Fruit fly (Drosophila melanogaster) whole organism, embryonic: ENCODE data around the gene CG34293.

Source experiments
- Ada2b ChIP-seq: fragments of 200-800 bp; sonication (Bioruptor generic); IDR thresholded peaks from 2 replicates; pipeline ENCODE4 v1.3.6; 2022; ENCODE audit warnings: missing biosample characterization, missing genetic modification characterization
- B-H1 ChIP-seq: fragments of 200-800 bp; sonication (Bioruptor generic); IDR thresholded peaks from 3 replicates; pipeline ENCODE4 v1.3.6; 2022; ENCODE audit warnings: missing biosample characterization, missing genetic modification characterization
- CG12659 ChIP-seq: fragments of 200-800 bp; sonication (Bioruptor generic); optimal IDR thresholded peaks from 3 replicates; lab custom pipeline; 2017; ENCODE audit warnings: mild to moderate bottlenecking, missing biosample characterization, missing genetic modification reagents, missing genetic modification characterization
- CG13424 ChIP-seq: fragments of 200-800 bp; sonication (Bioruptor generic); optimal IDR thresholded peaks from 2 replicates; lab custom pipeline; 2019; ENCODE audit warnings: missing biosample characterization, mild to moderate bottlenecking, missing genetic modification characterization, moderate library complexity
- CG14014 ChIP-seq: fragments of 200-800 bp; sonication (Bioruptor generic); IDR thresholded peaks from 2 replicates; pipeline ENCODE4 v1.3.6; 2022; ENCODE audit warnings: missing biosample characterization, missing genetic modification characterization
- CG14050 ChIP-seq: fragments of 200-800 bp; sonication (Bioruptor generic); IDR thresholded peaks from 3 replicates; pipeline ENCODE4 v1.3.6; 2022; ENCODE audit warnings: missing biosample characterization, missing genetic modification characterization
- CG16779 ChIP-seq: fragments of 200-800 bp; sonication (Bioruptor generic); IDR thresholded peaks from 2 replicates; pipeline ENCODE4 v1.3.6; 2022; ENCODE audit warnings: missing biosample characterization, missing genetic modification characterization
- CG1832 ChIP-seq: fragments of 200-800 bp; sonication (Bioruptor generic); optimal IDR thresholded peaks from 2 replicates; lab custom pipeline; 2017; ENCODE audit warnings: missing biosample characterization, mild to moderate bottlenecking, missing genetic modification characterization, inconsistent platforms
- CG32767 ChIP-seq: fragments of 200-800 bp; sonication (Bioruptor generic); IDR thresholded peaks from 2 replicates; pipeline ENCODE4 v1.3.6; 2022; ENCODE audit warnings: missing biosample characterization, missing genetic modification characterization
- CG4424 ChIP-seq: fragments of 200-800 bp; sonication (Bioruptor generic); optimal IDR thresholded peaks from 3 replicates; lab custom pipeline; 2016; ENCODE audit warnings: missing biosample characterization, missing genetic modification characterization
- CG5953 ChIP-seq: fragments of 200-800 bp; sonication (Bioruptor generic); IDR thresholded peaks from 2 replicates; pipeline ENCODE4 v1.3.6; 2022; ENCODE audit warnings: missing biosample characterization, missing genetic modification characterization
- CG7372 ChIP-seq: fragments of 200-800 bp; sonication (Bioruptor generic); IDR thresholded peaks from 2 replicates; pipeline ENCODE4 v1.3.6; 2022; ENCODE audit warnings: missing biosample characterization, missing genetic modification characterization
- CG8290 ChIP-seq, 3 experiments: fragments of 200-800 bp; sonication (Bioruptor generic); optimal IDR thresholded peaks; 2 replicates each; lab custom pipeline; 2016 to 2019; ENCODE audit warnings: missing biosample characterization in 3 of 3, missing genetic modification characterization in 3 of 3, mild to moderate bottlenecking in 2 of 3, moderate library complexity in 1 of 3
- CG8765 ChIP-seq: fragments of 200-800 bp; sonication (Bioruptor generic); IDR thresholded peaks from 2 replicates; pipeline ENCODE4 v1.3.6; 2022; ENCODE audit warnings: missing biosample characterization, missing genetic modification characterization
- CG9215 ChIP-seq: fragments of 200-800 bp; sonication (Bioruptor generic); IDR thresholded peaks from 2 replicates; pipeline ENCODE4 v1.3.6; 2022; ENCODE audit warnings: missing biosample characterization, missing genetic modification characterization
- CG9727 ChIP-seq: fragments of 200-800 bp; sonication (Bioruptor generic); optimal IDR thresholded peaks from 3 replicates; lab custom pipeline; 2017; ENCODE audit warnings: missing biosample characterization, mild to moderate bottlenecking, missing genetic modification characterization
- CG9932 ChIP-seq: fragments of 200-800 bp; sonication (Bioruptor generic); IDR thresholded peaks from 2 replicates; pipeline ENCODE4 v1.3.6; 2022; ENCODE audit warnings: missing biosample characterization, missing genetic modification characterization
- D19B ChIP-seq: fragments of 200-800 bp; sonication (Bioruptor generic); optimal IDR thresholded peaks from 2 replicates; lab custom pipeline; 2017; ENCODE audit warnings: missing biosample characterization, mild to moderate bottlenecking, missing genetic modification characterization
- Dbx ChIP-seq: fragments of 200-800 bp; sonication (Bioruptor generic); IDR thresholded peaks from 3 replicates; pipeline ENCODE4 v1.3.6; 2022; ENCODE audit warnings: missing biosample characterization, missing genetic modification characterization
- Drgx ChIP-seq: fragments of 200-800 bp; sonication (Bioruptor generic); IDR thresholded peaks from 2 replicates; pipeline ENCODE4 v1.3.6; 2022; ENCODE audit warnings: missing biosample characterization, missing genetic modification characterization
- E2f1 ChIP-seq: fragments of 200-800 bp; sonication (Bioruptor generic); IDR thresholded peaks from 2 replicates; pipeline ENCODE4 v1.3.6; 2022; ENCODE audit warnings: missing biosample characterization, missing genetic modification characterization
- Eip74EF ChIP-seq, 2 experiments: fragments of 200-800 bp in 1 of 2; fragments of >200 bp in 1 of 2; sonication (Bioruptor generic) in 1 of 2; optimal IDR thresholded peaks; 2 replicates each; lab custom pipeline; 2017 to 2019; ENCODE audit warnings: missing biosample characterization in 2 of 2, missing genetic modification characterization in 2 of 2, mild to moderate bottlenecking in 1 of 2, moderate library complexity in 1 of 2
- Ets65A ChIP-seq: fragments of 200-800 bp; sonication (Bioruptor generic); peaks from one replicate; lab custom pipeline; 2016; ENCODE audit warnings: missing biosample characterization, missing genetic modification characterization
- Fer1 ChIP-seq: fragments of 200-800 bp; sonication (Bioruptor generic); optimal IDR thresholded peaks from 2 replicates; lab custom pipeline; 2017; ENCODE audit warnings: missing biosample characterization, mild to moderate bottlenecking, missing genetic modification characterization
- Fer2 ChIP-seq: fragments of 200-800 bp; sonication (Bioruptor generic); optimal IDR thresholded peaks from 2 replicates; lab custom pipeline; 2018; ENCODE audit warnings: missing biosample characterization, mild to moderate bottlenecking, missing genetic modification characterization, moderate library complexity
- Fer3 ChIP-seq: fragments of 200-800 bp; sonication (Bioruptor generic); optimal IDR thresholded peaks from 2 replicates; lab custom pipeline; 2018; ENCODE audit warnings: missing biosample characterization, mild to moderate bottlenecking, missing genetic modification characterization, moderate library complexity
- HLH3B ChIP-seq: fragments of 200-800 bp; sonication (Bioruptor generic); IDR thresholded peaks from 2 replicates; pipeline ENCODE4 v1.3.6; 2022; ENCODE audit warnings: missing biosample characterization, missing genetic modification characterization
- HLH4C ChIP-seq: fragments of 200-800 bp; sonication (Bioruptor generic); IDR thresholded peaks from 3 replicates; pipeline ENCODE4 v1.3.6; 2022; ENCODE audit warnings: missing biosample characterization, missing genetic modification characterization; ENCODE audit not compliant: partially characterized antibody
- Hsf ChIP-seq: fragments of 200-800 bp; sonication (Bioruptor generic); optimal IDR thresholded peaks from 3 replicates; lab custom pipeline; 2016; ENCODE audit warnings: missing biosample characterization, missing genetic modification characterization
- NK7.1 ChIP-seq: fragments of 200-800 bp; sonication (Bioruptor generic); optimal IDR thresholded peaks from 3 replicates; lab custom pipeline; 2016; ENCODE audit warnings: missing biosample characterization, missing genetic modification characterization
- Pdp1 ChIP-seq, 2 experiments: fragments of 200-800 bp; sonication (Bioruptor generic); optimal IDR thresholded peaks; 3 replicates each; lab custom pipeline; 2016; ENCODE audit warnings: missing biosample characterization in 2 of 2, missing genetic modification characterization in 2 of 2, mild to moderate bottlenecking in 1 of 2, moderate library complexity in 1 of 2
- Poxn ChIP-seq: fragments of 200-800 bp; sonication (Bioruptor generic); IDR thresholded peaks from 2 replicates; pipeline ENCODE4 v1.3.6; 2022; ENCODE audit warnings: missing biosample characterization, missing genetic modification characterization
- Rx ChIP-seq: fragments of 200-800 bp; sonication (Bioruptor generic); IDR thresholded peaks from 2 replicates; pipeline ENCODE4 v1.3.6; 2022; ENCODE audit warnings: missing biosample characterization, missing genetic modification characterization
- al ChIP-seq: fragments of 200-800 bp; sonication (Bioruptor generic); IDR thresholded peaks from 2 replicates; pipeline ENCODE4 v1.3.6; 2022; ENCODE audit warnings: missing biosample characterization, missing genetic modification characterization
- cad ChIP-seq: fragments of >200 bp; optimal IDR thresholded peaks from 2 replicates; lab custom pipeline; 2017; ENCODE audit warnings: missing biosample characterization, missing genetic modification characterization
- chif ChIP-seq, 2 experiments: fragments of 200-800 bp; sonication (Bioruptor generic); optimal IDR thresholded peaks; 3 replicates each; lab custom pipeline; 2016; ENCODE audit warnings: missing biosample characterization in 2 of 2, missing genetic modification characterization in 2 of 2
- corto ChIP-seq: fragments of 200-800 bp; sonication (Bioruptor generic); optimal IDR thresholded peaks from 2 replicates; lab custom pipeline; 2016; ENCODE audit warnings: missing biosample characterization, mild to moderate bottlenecking, missing genetic modification characterization, moderate library complexity
- crol ChIP-seq: fragments of 200-800 bp; sonication (Bioruptor generic); IDR thresholded peaks from 2 replicates; pipeline ENCODE4 v1.3.6; 2022; ENCODE audit warnings: missing biosample characterization, missing genetic modification characterization
- dysf ChIP-seq: fragments of 200-800 bp; sonication (Bioruptor generic); IDR thresholded peaks from 3 replicates; pipeline ENCODE4 v1.3.6; 2022; ENCODE audit warnings: missing biosample characterization, missing genetic modification characterization
- grau ChIP-seq: fragments of 200-800 bp; optimal IDR thresholded peaks from 3 replicates; lab custom pipeline; 2019; ENCODE audit warnings: missing biosample characterization, mild to moderate bottlenecking, missing genetic modification characterization, moderate library complexity
- hbn ChIP-seq: fragments of 200-800 bp; sonication (Bioruptor generic); IDR thresholded peaks from 2 replicates; pipeline ENCODE4 v1.3.6; 2022; ENCODE audit warnings: missing biosample characterization, missing genetic modification characterization; ENCODE audit not compliant: partially characterized antibody
- lab ChIP-seq: fragments of 200-800 bp; sonication (Bioruptor generic); optimal IDR thresholded peaks from 3 replicates; lab custom pipeline; 2017; ENCODE audit warnings: missing biosample characterization, missing genetic modification characterization, mild to moderate bottlenecking, moderate library complexity, missing genetic modification reagents
- lilli ChIP-seq: fragments of 200-800 bp; sonication (Bioruptor generic); optimal IDR thresholded peaks from 3 replicates; lab custom pipeline; 2016; ENCODE audit warnings: missing biosample characterization, missing genetic modification characterization
- ranshi ChIP-seq: fragments of 200-800 bp; sonication (Bioruptor generic); IDR thresholded peaks from 2 replicates; pipeline ENCODE4 v1.3.6; 2022; ENCODE audit warnings: missing biosample characterization, missing genetic modification characterization
- rib ChIP-seq: fragments of 200-800 bp; sonication (Bioruptor generic); IDR thresholded peaks from 2 replicates; pipeline ENCODE4 v1.3.6; 2022; ENCODE audit warnings: missing biosample characterization, missing genetic modification characterization
- slou ChIP-seq: fragments of 200-800 bp; sonication (Bioruptor generic); optimal IDR thresholded peaks from 3 replicates; lab custom pipeline; 2016; ENCODE audit warnings: missing biosample characterization, missing genetic modification characterization
- so ChIP-seq: fragments of 200-800 bp; sonication (Bioruptor generic); IDR thresholded peaks from 3 replicates; pipeline ENCODE4 v1.3.6; 2022; ENCODE audit warnings: missing biosample characterization, missing genetic modification characterization
- trh ChIP-seq: fragments of 200-800 bp; sonication (Bioruptor generic); optimal IDR thresholded peaks from 2 replicates; lab custom pipeline; 2016; ENCODE audit warnings: missing biosample characterization, missing genetic modification characterization
- vvl ChIP-seq: fragments of 200-800 bp; sonication (Bioruptor generic); IDR thresholded peaks from 2 replicates; pipeline ENCODE4 v1.3.6; 2022; ENCODE audit warnings: missing biosample characterization, missing genetic modification characterization

Gene CG34293

dm6 chr3R:27129580-27130385 lies 35.6 kb downstream of the CG34293 start (continued):
- TF ChIP-seq vvl (GFP tag; lab: Robert Waterston, UW) (peak; percentile 33; the same call in 1 of the 2 replicates), rib (GFP tag; lab: Robert Waterston, UW) (peak; percentile 14; the same call in 1 of the 2 replicates), CG32767 (no peak), Ada2b (GFP tag; lab: Robert Waterston, UW) (no peak), slou (GFP tag; lab: Kevin White, UChicago) (no peak), NK7.1 (no peak), CG1832 (no peak), Hsf (peak; percentile 6), Drgx (GFP tag; lab: Robert Waterston, UW) (peak; percentile 74), CG8765 (GFP tag; lab: Robert Waterston, UW) (no peak), hbn (no peak), HLH4C (no peak), Eip74EF (GFP tag; optimal IDR thresholded peaks at IDR 0.05; lab: Kevin White, UChicago) (no peak), CG7372 (no peak), crol (GFP tag; lab: Robert Waterston, UW) (no peak; the same call in 1 of the 2 replicates), CG9932 (GFP tag; lab: Robert Waterston, UW) (peak; percentile 68), ranshi (GFP tag; lab: Robert Waterston, UW) (0 out of 2 replicates have a peak, but pooled peaks have one; percentile 3), Rx (GFP tag; lab: Robert Waterston, UW) (no peak), al (GFP tag; lab: Robert Waterston, UW) (peak; percentile 50; the same call in 1 of the 2 replicates), so (GFP tag; lab: Robert Waterston, UW) (peak; percentile 39; the same call in 1 of the 3 replicates), E2f1 (0 out of 2 replicates have a peak, but pooled peaks have one; percentile 12), B-H1 (peak; percentile 17; the same call in 1 of the 3 replicates), Dbx (GFP tag; lab: Robert Waterston, UW) (0 out of 3 replicates have a peak, but pooled peaks have one; percentile 14), Fer3 (tag; lab: Kevin White, UChicago) (peak; percentile 19), corto (peak; percentile 25), CG9215 (peak; percentile 16; the same call in 1 of the 2 replicates), CG12659 (peak; percentile 13), cad (GFP tag; lab: Kevin White, UChicago) (no peak), CG4424 (GFP tag; lab: Kevin White, UChicago) (peak; percentile 13), D19B (peak; percentile 90), CG8290 (GFP tag; optimal IDR thresholded peaks at IDR 0.05; lab: Kevin White, UChicago) (no peak), CG8290 (tag; optimal IDR thresholded peaks at IDR 0.05; lab: Kevin White, UChicago) (peak in 1 of 2 experiments; percentile 50), CG16779 (GFP tag; lab: Robert Waterston, UW) (no peak), Pdp1 (GFP tag; optimal IDR thresholded peaks at IDR 0.05; lab: Kevin White, UChicago) (peak in 1 of 2 experiments; percentile 54), chif (GFP tag; optimal IDR thresholded peaks at IDR 0.05; lab: Kevin White, UChicago) (no peak), dysf (GFP tag; lab: Robert Waterston, UW) (peak; percentile 66; the same call in 2 of the 3 replicates), grau (tag; lab: Kevin White, UChicago) (peak; percentile 50), Fer1 (GFP tag; lab: Kevin White, UChicago) (peak; percentile 17), CG5953 (GFP tag; lab: Robert Waterston, UW) (no peak), Poxn (GFP tag; lab: Robert Waterston, UW) (no peak), CG14014 (GFP tag; lab: Robert Waterston, UW) (peak; percentile 34; the same call in 1 of the 2 replicates), CG13424 (tag; lab: Kevin White, UChicago) (no peak), trh (GFP tag; lab: Kevin White, UChicago) (peak; percentile 10), Fer2 (tag; lab: Kevin White, UChicago) (no peak), HLH3B (0 out of 2 replicates have a peak, but pooled peaks have one; percentile 22), Ets65A (GFP tag; lab: Kevin White, UChicago) (peak; percentile 88), CG14050 (peak; percentile 42; the same call in 2 of the 3 replicates), lilli (GFP tag; lab: Kevin White, UChicago) (peak; percentile 36), lab (GFP tag; lab: Kevin White, UChicago) (peak; percentile 25), CG9727 (GFP tag; lab: Kevin White, UChicago) (peak; percentile 13)
